Worm (Caenorhabditis elegans): ENCODE measurements around the gene F35C5.3.

DNA sequence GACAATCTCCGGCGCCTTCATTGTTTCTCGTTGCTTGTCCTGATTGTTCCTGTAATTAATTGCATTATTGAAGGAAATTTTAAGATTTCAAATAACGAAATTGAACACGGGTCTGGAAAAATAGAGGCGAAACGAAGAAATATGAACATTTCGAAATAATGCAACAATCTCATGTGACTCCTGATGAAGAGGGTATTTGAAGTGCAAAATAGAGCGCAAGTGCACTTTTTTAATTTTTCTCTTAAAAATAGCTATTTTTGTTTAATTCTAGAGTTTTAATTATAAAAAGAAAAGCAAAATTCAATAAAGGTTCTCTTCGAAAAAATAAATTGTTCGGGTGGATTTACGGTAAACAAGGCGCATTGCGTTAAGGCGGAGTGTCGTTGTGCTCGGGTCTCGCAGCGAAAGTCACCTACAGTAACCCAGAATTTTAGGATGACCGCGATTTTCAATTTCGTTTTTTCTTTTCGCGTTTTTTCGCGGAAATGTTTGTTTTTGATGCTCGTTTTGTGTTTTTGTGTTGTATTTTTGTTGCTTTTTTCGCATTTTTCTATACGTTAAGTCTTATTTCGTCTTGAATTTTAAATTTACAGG, 30.5 kb downstream of the F35C5.3 start, which contains the start of the genes F58G1.2 and wago-4:
- peak; percentile 61 for TF ChIP-seq lin-15B (tag; optimal IDR thresholded peaks at IDR 0.05)
- TF ChIP-seq elt-2 (tag; optimal IDR thresholded peaks at IDR 0.05) = no peak
- no peak for TF ChIP-seq pqm-1 (tag; optimal IDR thresholded peaks at IDR 0.05)
